Fruit fly (Drosophila melanogaster): ENCODE measurements around the gene CG3505.

- TF ChIP-seq cnc (optimal IDR thresholded peaks at IDR 0.05) (no peak), kay (GFP tag; ENCODE audit: borderline replicate concordance) (no peak), CG7045 (GFP tag; optimal IDR thresholded peaks at IDR 0.05) (peak; percentile 41), Clk (GFP tag; optimal IDR thresholded peaks at IDR 0.05) (no peak), CG11617 (GFP tag; optimal IDR thresholded peaks at IDR 0.05) (no peak), bab1 (GFP tag; optimal IDR thresholded peaks at IDR 0.05) (no peak), CG12768 (GFP tag; optimal IDR thresholded peaks at IDR 0.05) (peak; percentile 27), CG7101 (tag; optimal IDR thresholded peaks at IDR 0.05) (peak; percentile 11), CG33017 (tag; optimal IDR thresholded peaks at IDR 0.05) (peak; percentile 35), Crg-1 (GFP tag; optimal IDR thresholded peaks at IDR 0.05) (no peak), Hr96 (GFP tag; optimal IDR thresholded peaks at IDR 0.05) (no peak), Mnt (GFP tag; optimal IDR thresholded peaks at IDR 0.05) (no peak), cic (GFP tag; optimal IDR thresholded peaks at IDR 0.05) (no peak), tj (GFP tag; optimal IDR thresholded peaks at IDR 0.05) (no peak)
These were observed 35.2 kb downstream of the CG3505 start for dm6 chr3R:14692230-14692970.

Data from whole organism, adult.